Worm (Caenorhabditis elegans) whole organism, mixed stage, embryonic: ENCODE data around the gene usp-33.

ENCODE experiments used
- blmp-1 ChIP-seq: fragments of 150-350 bp; optimal IDR thresholded peaks from 2 replicates; lab custom pipeline; 2014; ENCODE audit warnings: missing biosample characterization, missing genetic modification characterization
- ceh-83 ChIP-seq: fragments of 200-800 bp; sonication (Bioruptor generic); optimal IDR thresholded peaks from 2 replicates; lab custom pipeline; 2018; ENCODE audit warnings: mild to moderate bottlenecking, missing genetic modification characterization, missing compliant biosample characterization
- drap-1 ChIP-seq: fragments of 200-800 bp; sonication (Bioruptor generic); optimal IDR thresholded peaks from 3 replicates; lab custom pipeline; 2018; ENCODE audit warnings: mild to moderate bottlenecking, missing genetic modification characterization, missing compliant biosample characterization
- mab-5 ChIP-seq: fragments of 150-350 bp; optimal IDR thresholded peaks from 2 replicates; lab custom pipeline; 2014; ENCODE audit warnings: missing biosample characterization, missing genetic modification characterization
- mep-1 ChIP-seq: fragments of 150-350 bp; optimal IDR thresholded peaks from 2 replicates; lab custom pipeline; 2017; ENCODE audit warnings: missing biosample characterization, missing genetic modification reagents, missing genetic modification characterization, inconsistent platforms
- nhr-237 ChIP-seq: fragments of 150-350 bp; optimal IDR thresholded peaks from 2 replicates; lab custom pipeline; 2014; ENCODE audit warnings: missing biosample characterization, missing genetic modification characterization
- nhr-76 ChIP-seq: sonication (generic microtip); optimal IDR thresholded peaks from 2 replicates; lab custom pipeline; 2017; ENCODE audit warnings: missing biosample characterization, missing genetic modification characterization
- pha-4 ChIP-seq: fragments of 150-350 bp; optimal IDR thresholded peaks from 2 replicates; lab custom pipeline; 2018; ENCODE audit warnings: missing biosample characterization, missing genetic modification reagents, missing genetic modification characterization
- unc-62 ChIP-seq: fragments of 150-350 bp; optimal IDR thresholded peaks from 2 replicates; lab custom pipeline; 2014; ENCODE audit warnings: missing biosample characterization, missing genetic modification reagents, missing genetic modification characterization

DNA sequence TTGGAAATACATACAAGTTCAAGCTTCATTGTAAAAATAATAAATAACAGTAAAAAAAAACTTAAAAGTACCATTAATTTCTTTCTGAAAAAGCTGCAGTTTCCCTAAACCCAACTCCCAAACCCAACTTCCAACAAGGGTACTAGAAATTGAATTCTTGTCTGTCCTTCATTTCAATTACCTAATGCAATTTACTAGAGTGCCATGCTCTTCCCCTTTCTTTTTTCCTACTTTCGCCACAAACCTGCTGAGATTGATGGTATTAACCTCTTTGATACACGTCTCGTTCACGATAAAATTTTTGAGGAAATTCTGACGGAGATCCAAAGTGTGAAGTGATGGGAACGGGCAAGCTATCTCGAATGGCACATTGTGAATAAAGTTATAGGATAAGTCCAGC is 43.3 kb upstream of the usp-33 start:
- no peak for TF ChIP-seq mep-1
- no peak for TF ChIP-seq mab-5
- TF ChIP-seq drap-1 (GFP tag; lab: Kevin White, UChicago), result no peak
- TF ChIP-seq nhr-237 (tag; lab: Kevin White, UChicago), result no peak
- no peak for TF ChIP-seq nhr-76 (tag; lab: Kevin White, UChicago)
- no peak for TF ChIP-seq pha-4
- TF ChIP-seq unc-62 (GFP tag; lab: Kevin White, UChicago), result no peak
- TF ChIP-seq blmp-1 (tag; lab: Kevin White, UChicago), result no peak
- TF ChIP-seq ceh-83 (GFP tag; lab: Kevin White, UChicago), result no peak
